Fruit fly (Drosophila melanogaster) whole organism: ENCODE measurements around the gene CG14259.

Experiments
- Dll ChIP-seq: fragments of >200 bp; optimal IDR thresholded peaks from 2 replicates; lab custom pipeline; 2017
- EcR ChIP-seq, 2 experiments: fragments of >200 bp; optimal IDR thresholded peaks; 2 replicates each; lab custom pipeline; 2017; ENCODE audit warnings: missing biosample characterization in 2 of 2, missing genetic modification characterization in 2 of 2, missing genetic modification reagents in 2 of 2
- pan ChIP-seq: fragments of >200 bp; optimal IDR thresholded peaks from 2 replicates; lab custom pipeline; 2017
- psq ChIP-seq: fragments of >200 bp; optimal IDR thresholded peaks from 2 replicates; lab custom pipeline; 2017
- usp ChIP-seq: fragments of >200 bp; optimal IDR thresholded peaks from 2 replicates; lab custom pipeline; 2017; ENCODE audit warnings: missing biosample characterization, missing genetic modification characterization, mixed read lengths

DNA sequence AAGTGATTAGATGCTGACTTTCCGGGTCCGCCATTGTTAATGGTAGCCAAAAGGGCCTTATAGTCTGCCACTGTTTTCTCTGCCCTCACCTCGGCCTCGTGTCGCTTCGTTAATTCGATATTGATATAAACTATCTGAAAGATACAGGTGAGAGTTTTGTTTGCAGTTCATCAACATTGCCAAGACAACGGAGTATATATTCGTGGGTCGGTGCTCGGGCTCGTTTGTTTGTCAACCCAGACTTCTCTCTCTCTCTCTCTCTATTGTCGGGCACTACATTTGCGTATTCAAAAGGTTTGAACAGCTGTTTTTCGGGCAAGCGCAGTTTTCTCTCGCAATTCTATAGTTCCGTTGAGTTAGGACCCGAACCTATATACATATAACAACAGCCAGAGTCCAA, 27.0 kb upstream of the CG14259 start:
- TF ChIP-seq EcR (GFP tag; optimal IDR thresholded peaks at IDR 0.05; lab: Kevin White, UChicago) (no peak), Dll (lab: Kevin White, UChicago) (no peak), pan (lab: Kevin White, UChicago) (no peak), usp (GFP tag; lab: Kevin White, UChicago) (no peak), psq (lab: Kevin White, UChicago) (no peak)
